Fruit fly (Drosophila melanogaster) whole organism, wandering third instar larva: ENCODE measurements around the gene Sas-4.

Source experiments
- Abd-B ChIP-seq: fragments of >200 bp; optimal IDR thresholded peaks from 2 replicates; lab custom pipeline; 2017; ENCODE audit warnings: missing biosample characterization, missing genetic modification characterization
- CG32264 ChIP-seq: fragments of 200-800 bp; sonication (Bioruptor generic); optimal IDR thresholded peaks from 2 replicates; lab custom pipeline; 2016; ENCODE audit warnings: missing biosample characterization, missing genetic modification characterization
- CG9705 ChIP-seq: fragments of 200-800 bp; sonication (Bioruptor generic); optimal IDR thresholded peaks from 2 replicates; lab custom pipeline; 2018; ENCODE audit warnings: missing biosample characterization, mild to moderate bottlenecking, missing genetic modification characterization
- CrebA ChIP-seq: fragments of 200-800 bp; sonication (Bioruptor generic); optimal IDR thresholded peaks from 2 replicates; lab custom pipeline; 2016; ENCODE audit warnings: missing biosample characterization, mild to moderate bottlenecking, missing genetic modification characterization, borderline replicate concordance
- Dfd ChIP-seq: fragments of >200 bp; optimal IDR thresholded peaks from 2 replicates; lab custom pipeline; 2017; ENCODE audit warnings: missing biosample characterization, missing genetic modification characterization
- Dif ChIP-seq: fragments of 200-275, 200-300 bp; sonication (Bioruptor generic); optimal IDR thresholded peaks from 2 replicates; lab custom pipeline; 2018; ENCODE audit warnings: missing biosample characterization, missing genetic modification characterization; ENCODE audit not compliant: partially characterized antibody
- GATAd ChIP-seq: sonication (Bioruptor generic); optimal IDR thresholded peaks from 2 replicates; lab custom pipeline; 2016; ENCODE audit warnings: missing biosample characterization, missing genetic modification characterization
- HLH106 ChIP-seq: fragments of 200-800 bp; optimal IDR thresholded peaks from 3 replicates; lab custom pipeline; 2019; ENCODE audit warnings: missing biosample characterization, mild to moderate bottlenecking, missing genetic modification characterization, moderate library complexity
- Hnf4 ChIP-seq: fragments of 200-800 bp; sonication (Bioruptor generic); optimal IDR thresholded peaks from 2 replicates; lab custom pipeline; 2016; ENCODE audit warnings: missing biosample characterization, mild to moderate bottlenecking, missing genetic modification characterization
- Hr78 ChIP-seq: fragments of >200 bp; optimal IDR thresholded peaks from 2 replicates; lab custom pipeline; 2017; ENCODE audit warnings: missing biosample characterization, missing genetic modification characterization
- Jra ChIP-seq: sonication (Bioruptor generic); optimal IDR thresholded peaks from 2 replicates; lab custom pipeline; 2016; ENCODE audit warnings: missing biosample characterization, missing genetic modification characterization
- Mio ChIP-seq: sonication (Bioruptor generic); optimal IDR thresholded peaks from 2 replicates; lab custom pipeline; 2016; ENCODE audit warnings: missing biosample characterization, missing genetic modification characterization
- Myc ChIP-seq: fragments of >200 bp; optimal IDR thresholded peaks from 2 replicates; lab custom pipeline; 2017
- N ChIP-seq: fragments of >200 bp; optimal IDR thresholded peaks from 2 replicates; lab custom pipeline; 2018; ENCODE audit warnings: missing biosample characterization, missing external identifiers, missing genetic modification characterization
- OdsH ChIP-seq: fragments of 200-800 bp; sonication (Bioruptor generic); optimal IDR thresholded peaks from 2 replicates; lab custom pipeline; 2016; ENCODE audit warnings: missing biosample characterization, mild to moderate bottlenecking, missing genetic modification characterization
- Sp1 ChIP-seq: fragments of 200-800 bp; sonication (Bioruptor generic); optimal IDR thresholded peaks from 3 replicates; lab custom pipeline; 2019; ENCODE audit warnings: missing biosample characterization, mild to moderate bottlenecking, missing genetic modification characterization, moderate library complexity
- Vsx2 ChIP-seq: fragments of 200-300, 225-300 bp; sonication (Bioruptor generic); optimal IDR thresholded peaks from 2 replicates; lab custom pipeline; 2018; ENCODE audit warnings: missing biosample characterization, missing genetic modification characterization; ENCODE audit not compliant: partially characterized antibody
- br ChIP-seq: fragments of 200-800 bp; sonication (Bioruptor generic); optimal IDR thresholded peaks from 2 replicates; lab custom pipeline; 2016; ENCODE audit warnings: missing biosample characterization, missing genetic modification characterization
- brk ChIP-seq: fragments of 200-800 bp; sonication (Bioruptor generic); optimal IDR thresholded peaks from 2 replicates; lab custom pipeline; 2016; ENCODE audit warnings: missing biosample characterization, mild to moderate bottlenecking, missing genetic modification characterization
- dl ChIP-seq, 2 experiments: fragments of 175-275, 200-275 bp in 1 of 2; fragments of 200-275 bp in 1 of 2; sonication (Bioruptor generic); optimal IDR thresholded peaks; lab custom pipeline; 2018; ENCODE audit warnings: mild to moderate bottlenecking in 2 of 2, missing biosample characterization in 2 of 2, missing genetic modification characterization in 2 of 2, moderate library complexity in 2 of 2; ENCODE audit not compliant: partially characterized antibody in 2 of 2, insufficient read depth in 1 of 2
- dsf ChIP-seq: sonication (Bioruptor generic); optimal IDR thresholded peaks from 2 replicates; lab custom pipeline; 2016; ENCODE audit warnings: missing biosample characterization, missing genetic modification characterization, borderline replicate concordance
- ey ChIP-seq: fragments of 200-800 bp; sonication (Bioruptor generic); optimal IDR thresholded peaks from 2 replicates; lab custom pipeline; 2016; ENCODE audit warnings: missing biosample characterization, missing genetic modification characterization
- foxo ChIP-seq, 2 experiments: fragments of 200-800 bp; sonication (Bioruptor generic); optimal IDR thresholded peaks; 2 replicates in 1 of 2; 3 replicates in 1 of 2; lab custom pipeline; 2016 to 2017; ENCODE audit warnings: missing biosample characterization in 2 of 2, missing genetic modification characterization in 2 of 2
- fru ChIP-seq: fragments of 200-800 bp; sonication (Bioruptor generic); optimal IDR thresholded peaks from 3 replicates; lab custom pipeline; 2016; ENCODE audit warnings: missing biosample characterization, mild to moderate bottlenecking, missing genetic modification characterization
- h ChIP-seq: fragments of 200-800 bp; sonication (Bioruptor generic); optimal IDR thresholded peaks from 3 replicates; lab custom pipeline; 2016; ENCODE audit warnings: missing biosample characterization, mild to moderate bottlenecking, missing genetic modification characterization
- jim ChIP-seq: fragments of 175-275, 200-325 bp; sonication (Bioruptor generic); optimal IDR thresholded peaks from 2 replicates; lab custom pipeline; 2016; ENCODE audit warnings: missing biosample characterization, mild to moderate bottlenecking, missing genetic modification characterization
- lola ChIP-seq: fragments of >200 bp; optimal IDR thresholded peaks from 2 replicates; lab custom pipeline; 2017; ENCODE audit warnings: missing biosample characterization, missing genetic modification characterization
- pan ChIP-seq: fragments of >200 bp; optimal IDR thresholded peaks from 2 replicates; lab custom pipeline; 2017
- psq ChIP-seq: fragments of 200-800 bp; sonication (Bioruptor generic); optimal IDR thresholded peaks from 3 replicates; lab custom pipeline; 2017; ENCODE audit warnings: missing biosample characterization, mild to moderate bottlenecking, missing genetic modification characterization, moderate library complexity
- rgr ChIP-seq: fragments of 200-800 bp; sonication (Bioruptor generic); optimal IDR thresholded peaks from 3 replicates; lab custom pipeline; 2016; ENCODE audit warnings: missing biosample characterization, mild to moderate bottlenecking, missing genetic modification characterization
- sage ChIP-seq: fragments of 200-800 bp; sonication (Bioruptor generic); optimal IDR thresholded peaks from 2 replicates; lab custom pipeline; 2016; ENCODE audit warnings: missing biosample characterization, mild to moderate bottlenecking, missing genetic modification characterization
- sv ChIP-seq: fragments of 200-800 bp; sonication (Bioruptor generic); optimal IDR thresholded peaks from 3 replicates; lab custom pipeline; 2016; ENCODE audit warnings: missing biosample characterization, missing genetic modification characterization
- usp ChIP-seq: fragments of >200 bp; optimal IDR thresholded peaks from 2 replicates; lab custom pipeline; 2017; ENCODE audit warnings: missing biosample characterization, missing genetic modification characterization
- woc ChIP-seq: sonication (Bioruptor generic); optimal IDR thresholded peaks from 2 replicates; lab custom pipeline; 2016; ENCODE audit warnings: missing biosample characterization, mild to moderate bottlenecking, missing genetic modification characterization

Sas-4 gene

DNA sequence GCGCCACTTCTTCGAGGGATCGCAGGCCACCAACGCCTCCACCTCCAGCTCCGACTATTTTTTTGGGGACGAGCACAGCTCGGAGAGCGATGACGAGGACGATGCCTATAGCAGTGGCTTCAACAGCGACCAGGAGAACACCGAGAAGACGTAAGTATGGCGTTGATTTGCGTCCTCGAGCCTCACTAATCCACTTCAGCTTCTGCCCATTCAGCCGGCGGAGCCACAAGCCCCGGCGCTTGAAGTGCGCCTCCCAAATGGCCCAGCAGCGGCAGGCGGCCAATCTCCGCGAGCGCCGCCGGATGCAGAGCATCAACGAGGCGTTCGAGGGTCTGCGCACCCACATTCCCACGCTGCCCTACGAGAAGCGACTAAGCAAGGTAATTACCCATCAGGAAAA is 14.0 kb upstream of the Sas-4 start:
- no peak for TF ChIP-seq Dif
- no peak for TF ChIP-seq sv
- TF ChIP-seq CG9705 (GFP tag; lab: Kevin White, UChicago) = no peak
- no peak for TF ChIP-seq Abd-B (GFP tag; lab: Kevin White, UChicago)
- TF ChIP-seq N (GFP tag; lab: Kevin White, UChicago) = no peak
- TF ChIP-seq Hr78 (GFP tag; lab: Kevin White, UChicago) = no peak
- no peak for TF ChIP-seq h (GFP tag; lab: Kevin White, UChicago)
- TF ChIP-seq Jra (GFP tag; lab: Kevin White, UChicago) = no peak
- TF ChIP-seq GATAd (GFP tag; lab: Kevin White, UChicago) = no peak
- no peak for TF ChIP-seq pan (lab: Kevin White, UChicago)
- no peak for TF ChIP-seq OdsH (GFP tag; lab: Kevin White, UChicago)
- TF ChIP-seq sage (GFP tag; lab: Kevin White, UChicago) = no peak
- TF ChIP-seq jim (GFP tag; lab: Kevin White, UChicago) = no peak

DNA sequence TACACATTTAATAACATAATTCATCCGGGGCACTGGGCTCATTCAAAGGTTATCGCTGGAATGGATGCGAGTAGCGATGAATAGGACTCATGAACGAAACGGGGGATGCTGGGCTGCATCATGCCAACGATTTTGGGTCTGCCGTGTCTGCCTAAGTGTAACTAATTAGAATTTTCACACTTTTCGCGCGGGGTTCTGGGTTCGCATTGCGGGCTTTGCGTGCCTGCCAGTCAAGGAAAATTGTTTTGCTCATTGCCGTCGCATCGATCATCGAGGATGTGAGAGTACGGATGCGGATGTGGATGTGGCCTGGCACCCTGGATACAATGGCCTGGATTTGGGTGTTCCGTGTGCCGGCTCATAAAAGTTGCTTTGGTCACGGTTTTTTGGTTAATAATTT is 13.1 kb upstream of the Sas-4 start:
- TF ChIP-seq dsf (GFP tag; lab: Kevin White, UChicago) (no peak), GATAd (GFP tag; lab: Kevin White, UChicago) (no peak), Dfd (GFP tag; lab: Kevin White, UChicago) (no peak), Dif (no peak), HLH106 (tag; lab: Kevin White, UChicago) (no peak), Jra (GFP tag; lab: Kevin White, UChicago) (no peak), Mio (GFP tag; lab: Kevin White, UChicago) (no peak), pan (lab: Kevin White, UChicago) (no peak), rgr (no peak), CG32264 (no peak), lola (GFP tag; lab: Kevin White, UChicago) (no peak), Abd-B (GFP tag; lab: Kevin White, UChicago) (no peak), Myc (no peak), N (GFP tag; lab: Kevin White, UChicago) (no peak)

DNA sequence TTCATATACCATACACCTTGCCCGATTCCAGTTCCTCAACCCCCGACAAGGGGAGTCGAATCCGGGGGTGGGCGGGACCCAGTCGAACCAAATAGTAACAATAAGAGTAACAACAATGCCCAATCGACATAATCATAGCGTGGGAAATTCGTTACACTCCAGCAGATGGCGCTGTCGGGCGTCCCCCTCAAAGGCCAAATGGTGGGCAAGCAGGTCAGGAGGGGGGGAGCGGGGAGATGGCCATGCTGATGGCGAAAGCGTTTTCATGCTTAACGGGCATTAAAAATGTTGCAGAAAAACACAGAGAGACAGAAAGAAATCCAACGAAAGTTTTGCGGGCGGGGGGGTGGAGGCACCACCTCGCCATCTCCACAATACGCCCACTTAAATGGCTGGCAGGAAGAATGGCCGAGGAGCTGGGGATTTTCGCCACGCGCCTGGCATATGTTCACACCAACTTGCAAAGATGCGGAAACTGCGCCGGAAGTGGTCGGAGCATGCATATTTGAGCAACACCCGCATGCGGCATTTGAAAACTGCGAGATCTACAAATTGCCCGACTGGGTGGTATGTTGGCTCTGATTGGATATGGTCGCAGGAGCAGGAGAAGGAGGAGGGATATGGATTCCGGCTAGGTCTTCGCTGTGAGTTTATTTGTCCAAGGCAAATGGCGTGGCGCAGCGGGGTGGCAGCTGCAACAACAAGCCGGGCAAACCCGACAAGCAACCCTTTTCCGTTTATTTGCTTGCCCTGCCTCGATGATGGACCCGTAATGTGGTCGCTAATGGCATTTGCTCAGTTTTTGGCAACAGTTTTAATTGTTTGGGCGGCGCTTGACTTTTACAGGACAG is 11.8 kb upstream of the Sas-4 start:
- TF ChIP-seq GATAd (GFP tag; lab: Kevin White, UChicago) = no peak
- no peak for TF ChIP-seq Jra (GFP tag; lab: Kevin White, UChicago)
- no peak for TF ChIP-seq dl (GFP tag; optimal IDR thresholded peaks at IDR 0.05; lab: Kevin White, UChicago; ENCODE audit: insufficient read depth in 1 of 2, partially characterized antibody in 2 of 2)
- TF ChIP-seq psq (GFP tag; lab: Kevin White, UChicago) = no peak
- no peak for TF ChIP-seq woc (GFP tag; lab: Kevin White, UChicago)
- TF ChIP-seq Hnf4 (GFP tag; lab: Kevin White, UChicago) = no peak
- no peak for TF ChIP-seq foxo (GFP tag; optimal IDR thresholded peaks at IDR 0.05; lab: Kevin White, UChicago)
- no peak for TF ChIP-seq sage (GFP tag; lab: Kevin White, UChicago)
- TF ChIP-seq Hr78 (GFP tag; lab: Kevin White, UChicago) = no peak
- no peak for TF ChIP-seq fru (GFP tag; lab: Kevin White, UChicago)
- no peak for TF ChIP-seq br (GFP tag; lab: Kevin White, UChicago)
- TF ChIP-seq CrebA (GFP tag; lab: Kevin White, UChicago) = no peak
- TF ChIP-seq Mio (GFP tag; lab: Kevin White, UChicago) = no peak
- no peak for TF ChIP-seq Dfd (GFP tag; lab: Kevin White, UChicago)
- TF ChIP-seq usp (GFP tag; lab: Kevin White, UChicago) = no peak
- TF ChIP-seq CG32264 = no peak
- no peak for TF ChIP-seq Sp1 (GFP tag; lab: Kevin White, UChicago)
- no peak for TF ChIP-seq lola (GFP tag; lab: Kevin White, UChicago)
- no peak for TF ChIP-seq Abd-B (GFP tag; lab: Kevin White, UChicago)
- TF ChIP-seq ey = no peak
- TF ChIP-seq, all 38 proteins: peak for 0

DNA sequence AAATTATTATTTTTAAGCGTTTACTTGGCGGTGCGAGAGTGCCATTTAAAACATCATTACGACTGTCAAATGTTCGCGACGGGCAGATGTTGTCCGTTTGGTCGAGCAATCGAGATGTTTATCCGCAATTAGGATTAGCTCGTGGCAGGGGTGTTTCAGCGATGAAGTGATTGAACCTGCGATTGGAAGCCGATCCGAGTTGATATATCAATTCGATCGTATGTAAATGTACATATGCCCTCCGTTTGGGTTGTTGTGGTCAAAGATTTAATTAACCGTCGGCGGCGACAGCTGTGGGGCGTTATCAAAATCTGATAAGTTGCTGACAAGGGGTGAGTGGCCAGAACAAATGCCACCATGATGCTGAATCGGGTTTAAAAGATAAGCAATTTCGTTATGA is 8.6 kb upstream of the Sas-4 start:
- TF ChIP-seq h (GFP tag; lab: Kevin White, UChicago) (no peak), sv (no peak), CG32264 (no peak), Dfd (GFP tag; lab: Kevin White, UChicago) (no peak), brk (GFP tag; lab: Kevin White, UChicago) (no peak), ey (no peak), Jra (GFP tag; lab: Kevin White, UChicago) (no peak), pan (lab: Kevin White, UChicago) (no peak), GATAd (GFP tag; lab: Kevin White, UChicago) (no peak), HLH106 (tag; lab: Kevin White, UChicago) (no peak), dsf (GFP tag; lab: Kevin White, UChicago) (no peak), Vsx2 (GFP tag; lab: Kevin White, UChicago) (no peak), Myc (no peak)
